Worm (Caenorhabditis elegans) whole organism, young adult: Measurements from ENCODE around the gene C55A6.6.
A peak's percentile ranks its signal among the peaks of the same experiment; 100 is the strongest.

Experiments used
- B0019.2 ChIP-seq: fragments of 200-800 bp; sonication (Bioruptor generic); conservative IDR thresholded peaks from 2 replicates; pipeline ENCODE4 v1.3.6; 2022; ENCODE audit warnings: missing genetic modification reagents, missing genetic modification characterization, missing compliant biosample characterization
- B0261.1 ChIP-seq: sonication (generic microtip); optimal IDR thresholded peaks from 2 replicates; lab custom pipeline; 2016; ENCODE audit warnings: mild to moderate bottlenecking, missing genetic modification characterization, moderate library complexity, missing compliant biosample characterization
- F10E7.11 ChIP-seq: sonication (generic microtip); optimal IDR thresholded peaks from 2 replicates; lab custom pipeline; 2017; ENCODE audit warnings: mild to moderate bottlenecking, missing genetic modification characterization, moderate library complexity, missing compliant biosample characterization
- F22D6.2 ChIP-seq: sonication (generic microtip); optimal IDR thresholded peaks from 2 replicates; lab custom pipeline; 2016; ENCODE audit warnings: mild to moderate bottlenecking, missing genetic modification characterization, missing compliant biosample characterization
- F33H1.4 ChIP-seq: fragments of 200-800 bp; sonication (Bioruptor generic); IDR thresholded peaks from 2 replicates; pipeline ENCODE4 v1.3.6; 2022; ENCODE audit warnings: missing genetic modification reagents, missing genetic modification characterization, missing compliant biosample characterization
- F55B11.4 ChIP-seq: sonication (generic microtip); optimal IDR thresholded peaks from 2 replicates; lab custom pipeline; 2016; ENCODE audit warnings: missing compliant biosample characterization, missing genetic modification characterization, borderline replicate concordance; ENCODE audit not compliant: insufficient read depth
- K12H6.12 ChIP-seq: fragments of 200-800 bp; sonication (Bioruptor generic); optimal IDR thresholded peaks from 2 replicates; lab custom pipeline; 2018; ENCODE audit warnings: mild to moderate bottlenecking, missing genetic modification characterization, missing compliant biosample characterization
- Y53F4B.3 ChIP-seq: fragments of 200-800 bp; sonication (Bioruptor generic); IDR thresholded peaks from 2 replicates; pipeline ENCODE4 v1.3.6; 2022; ENCODE audit warnings: missing genetic modification reagents, missing genetic modification characterization, missing compliant biosample characterization
- Y53G8AR.9 ChIP-seq: fragments of 200-800 bp; sonication (Bioruptor generic); conservative IDR thresholded peaks from 2 replicates; pipeline ENCODE4 v1.3.6; 2022; ENCODE audit warnings: missing genetic modification reagents, missing genetic modification characterization, missing compliant biosample characterization
- ZK185.1 ChIP-seq: sonication (generic microtip); optimal IDR thresholded peaks from 2 replicates; lab custom pipeline; 2016; ENCODE audit warnings: mild to moderate bottlenecking, missing genetic modification characterization, missing compliant biosample characterization; ENCODE audit not compliant: poor library complexity, severe bottlenecking
- akir-1 ChIP-seq: fragments of 200-800 bp; sonication (Bioruptor generic); optimal IDR thresholded peaks from 2 replicates; lab custom pipeline; 2018; ENCODE audit warnings: mild to moderate bottlenecking, missing genetic modification characterization, moderate library complexity, missing compliant biosample characterization
- ama-1 ChIP-seq, 3 experiments: fragments of 150-350 bp in 1 of 3; sonication (generic microtip) in 2 of 3; optimal IDR thresholded peaks; 2 replicates each; lab custom pipeline; 2014 to 2018; ENCODE audit warnings: missing biosample characterization in 2 of 3, missing genetic modification characterization in 2 of 3, missing genetic modification reagents in 2 of 3
- aptf-2 ChIP-seq: fragments of 200-800 bp; sonication (Bioruptor generic); conservative IDR thresholded peaks from 2 replicates; pipeline ENCODE4 v1.3.6; 2022; ENCODE audit warnings: missing genetic modification reagents, missing genetic modification characterization, missing compliant biosample characterization
- attf-3 ChIP-seq: fragments of 200-800 bp; sonication (Bioruptor generic); conservative IDR thresholded peaks from 2 replicates; pipeline ENCODE4 v1.3.6; 2022; ENCODE audit warnings: missing genetic modification reagents, missing genetic modification characterization, missing compliant biosample characterization
- bed-1 ChIP-seq: fragments of 200-800 bp; sonication (Bioruptor generic); IDR thresholded peaks from 2 replicates; pipeline ENCODE4 v1.3.6; 2022; ENCODE audit warnings: missing genetic modification reagents, missing genetic modification characterization, missing compliant biosample characterization
- cebp-1 ChIP-seq, 2 experiments: fragments of 200-800 bp in 1 of 2; sonication (Bioruptor generic) in 1 of 2; sonication (generic microtip) in 1 of 2; IDR thresholded peaks in 1 of 2; optimal IDR thresholded peaks in 1 of 2; 2 replicates each; pipeline versions ENCODE4 v1.3.6 to Lab custom; 2017 to 2022; ENCODE audit warnings: missing compliant biosample characterization in 2 of 2, missing genetic modification characterization in 2 of 2, mild to moderate bottlenecking in 1 of 2, missing genetic modification reagents in 1 of 2, moderate library complexity in 1 of 2
- cebp-2 ChIP-seq: fragments of 200-800 bp; sonication (Bioruptor generic); IDR thresholded peaks from 2 replicates; pipeline ENCODE4 v1.3.6; 2022; ENCODE audit warnings: missing genetic modification characterization, missing compliant biosample characterization
- ceh-27 ChIP-seq: fragments of 200-800 bp; sonication (Bioruptor generic); optimal IDR thresholded peaks from 2 replicates; lab custom pipeline; 2018; ENCODE audit warnings: mild to moderate bottlenecking, missing genetic modification characterization, moderate library complexity, missing compliant biosample characterization
- ceh-79 ChIP-seq: sonication (generic microtip); optimal IDR thresholded peaks from 2 replicates; lab custom pipeline; 2017; ENCODE audit warnings: mild to moderate bottlenecking, missing genetic modification characterization, missing compliant biosample characterization
- ceh-91 ChIP-seq: fragments of 200-800 bp; sonication (Bioruptor generic); IDR thresholded peaks from 2 replicates; pipeline ENCODE4 v1.3.6; 2022; ENCODE audit warnings: missing genetic modification reagents, missing genetic modification characterization, missing compliant biosample characterization
- chd-7 ChIP-seq: sonication (generic microtip); optimal IDR thresholded peaks from 2 replicates; lab custom pipeline; 2016; ENCODE audit warnings: mild to moderate bottlenecking, missing genetic modification characterization, moderate library complexity, missing compliant biosample characterization
- dpff-1 ChIP-seq: sonication (generic microtip); optimal IDR thresholded peaks from 2 replicates; lab custom pipeline; 2017; ENCODE audit warnings: mild to moderate bottlenecking, missing genetic modification characterization, missing compliant biosample characterization
- dpl-1 ChIP-seq: fragments of 150-350 bp; optimal IDR thresholded peaks from 2 replicates; lab custom pipeline; 2014; ENCODE audit warnings: missing biosample characterization, missing genetic modification reagents, missing genetic modification characterization
- ets-4 ChIP-seq: fragments of 200-800 bp; sonication (Bioruptor generic); optimal IDR thresholded peaks from 2 replicates; lab custom pipeline; 2018; ENCODE audit warnings: mild to moderate bottlenecking, missing genetic modification characterization, missing compliant biosample characterization
- gei-17 ChIP-seq: fragments of 200-800 bp; sonication (Bioruptor generic); optimal IDR thresholded peaks from 2 replicates; lab custom pipeline; 2018; ENCODE audit warnings: mild to moderate bottlenecking, missing genetic modification characterization, missing compliant biosample characterization
- let-526 ChIP-seq: fragments of 200-800 bp; sonication (Bioruptor generic); IDR thresholded peaks from 2 replicates; pipeline ENCODE4 v1.3.6; 2022; ENCODE audit warnings: missing genetic modification reagents, missing genetic modification characterization, missing compliant biosample characterization
- lin-26 ChIP-seq: fragments of 200-800 bp; sonication (Bioruptor generic); IDR thresholded peaks from 2 replicates; pipeline ENCODE4 v1.3.6; 2022; ENCODE audit warnings: missing genetic modification reagents, missing genetic modification characterization, missing compliant biosample characterization
- lsl-1 ChIP-seq: fragments of 200-800 bp; sonication (Bioruptor generic); optimal IDR thresholded peaks from 2 replicates; lab custom pipeline; 2018; ENCODE audit warnings: mild to moderate bottlenecking, missing genetic modification characterization, moderate library complexity, missing compliant biosample characterization
- madf-3 ChIP-seq: fragments of 200-800 bp; sonication (Bioruptor generic); IDR thresholded peaks from 2 replicates; pipeline ENCODE4 v1.3.6; 2022; ENCODE audit warnings: missing genetic modification reagents, missing genetic modification characterization, missing compliant biosample characterization
- mxl-1 ChIP-seq: sonication (generic microtip); optimal IDR thresholded peaks from 2 replicates; lab custom pipeline; 2016; ENCODE audit warnings: missing genetic modification characterization, missing compliant biosample characterization
- nfya-1 ChIP-seq: sonication (generic microtip); optimal IDR thresholded peaks from 2 replicates; lab custom pipeline; 2017; ENCODE audit warnings: antibody characterized with exemption, missing compliant biosample characterization, missing genetic modification characterization, borderline replicate concordance; ENCODE audit not compliant: insufficient read depth
- nfya-2 ChIP-seq: fragments of 200-800 bp; sonication (Bioruptor generic); IDR thresholded peaks from 2 replicates; pipeline ENCODE4 v1.3.6; 2022; ENCODE audit warnings: missing genetic modification reagents, missing genetic modification characterization, missing compliant biosample characterization
- nhr-179 ChIP-seq: sonication (generic microtip); optimal IDR thresholded peaks from 2 replicates; lab custom pipeline; 2016; ENCODE audit warnings: mild to moderate bottlenecking, missing genetic modification characterization, missing compliant biosample characterization
- nhr-27 ChIP-seq: fragments of 200-800 bp; sonication (Bioruptor generic); optimal IDR thresholded peaks from 2 replicates; lab custom pipeline; 2018; ENCODE audit warnings: mild to moderate bottlenecking, missing genetic modification characterization, moderate library complexity, missing compliant biosample characterization
- pbrm-1 ChIP-seq: fragments of 200-800 bp; sonication (Bioruptor generic); IDR thresholded peaks from 2 replicates; pipeline ENCODE4 v1.3.6; 2022; ENCODE audit warnings: missing genetic modification reagents, missing genetic modification characterization, missing compliant biosample characterization
- rec-8 ChIP-seq, 2 experiments: sonication (generic microtip); optimal IDR thresholded peaks; 2 replicates each; lab custom pipeline; 2016; ENCODE audit warnings: mild to moderate bottlenecking in 2 of 2, missing genetic modification characterization in 2 of 2, missing genetic modification reagents in 2 of 2, missing genotype in 2 of 2, missing biosample characterization in 1 of 2, missing compliant biosample characterization in 1 of 2, moderate library complexity in 1 of 2
- sea-2 ChIP-seq: fragments of 200-800 bp; sonication (Bioruptor generic); IDR thresholded peaks from 2 replicates; pipeline ENCODE4 v1.3.6; 2022; ENCODE audit warnings: missing genetic modification characterization, missing compliant biosample characterization
- somi-1 ChIP-seq: fragments of 200-800 bp; sonication (Bioruptor generic); optimal IDR thresholded peaks from 2 replicates; lab custom pipeline; 2018; ENCODE audit warnings: mild to moderate bottlenecking, missing genetic modification characterization, missing compliant biosample characterization
- sptf-2 ChIP-seq: fragments of 200-800 bp; sonication (Bioruptor generic); optimal IDR thresholded peaks from 2 replicates; lab custom pipeline; 2018; ENCODE audit warnings: mild to moderate bottlenecking, missing genetic modification characterization, missing compliant biosample characterization
- tbx-9 ChIP-seq: sonication (generic microtip); optimal IDR thresholded peaks from 2 replicates; lab custom pipeline; 2016; ENCODE audit warnings: borderline replicate concordance, missing genetic modification characterization, inconsistent platforms, missing compliant biosample characterization
- tlf-1 ChIP-seq: fragments of 200-800 bp; sonication (Bioruptor generic); optimal IDR thresholded peaks from 2 replicates; lab custom pipeline; 2018; ENCODE audit warnings: mild to moderate bottlenecking, missing genetic modification characterization, missing compliant biosample characterization
- xnd-1 ChIP-seq: sonication (generic microtip); optimal IDR thresholded peaks from 2 replicates; lab custom pipeline; 2016; ENCODE audit warnings: missing genotype, missing genetic modification reagents, missing genetic modification characterization, missing compliant biosample characterization
- zfh-2 ChIP-seq: fragments of 200-800 bp; sonication (Bioruptor generic); conservative IDR thresholded peaks from 2 replicates; pipeline ENCODE4 v1.3.6; 2022; ENCODE audit warnings: missing genetic modification reagents, missing genetic modification characterization, missing compliant biosample characterization
- ztf-25 ChIP-seq: fragments of 200-800 bp; sonication (Bioruptor generic); IDR thresholded peaks from 2 replicates; pipeline ENCODE4 v1.3.6; 2022; ENCODE audit warnings: missing genetic modification reagents, missing genetic modification characterization, missing compliant biosample characterization
- ztf-26 ChIP-seq: sonication (generic microtip); optimal IDR thresholded peaks from 2 replicates; lab custom pipeline; 2017; ENCODE audit warnings: missing genetic modification characterization, missing compliant biosample characterization
- ztf-28 ChIP-seq: fragments of 200-800 bp; sonication (Bioruptor generic); IDR thresholded peaks from 2 replicates; pipeline ENCODE4 v1.3.6; 2022; ENCODE audit warnings: missing genetic modification reagents, missing genetic modification characterization, missing compliant biosample characterization
- ztf-6 ChIP-seq: fragments of 200-800 bp; sonication (Bioruptor generic); IDR thresholded peaks from 2 replicates; pipeline ENCODE4 v1.3.6; 2022; ENCODE audit warnings: missing genetic modification reagents, missing genetic modification characterization, missing compliant biosample characterization

C55A6.6 gene

DNA sequence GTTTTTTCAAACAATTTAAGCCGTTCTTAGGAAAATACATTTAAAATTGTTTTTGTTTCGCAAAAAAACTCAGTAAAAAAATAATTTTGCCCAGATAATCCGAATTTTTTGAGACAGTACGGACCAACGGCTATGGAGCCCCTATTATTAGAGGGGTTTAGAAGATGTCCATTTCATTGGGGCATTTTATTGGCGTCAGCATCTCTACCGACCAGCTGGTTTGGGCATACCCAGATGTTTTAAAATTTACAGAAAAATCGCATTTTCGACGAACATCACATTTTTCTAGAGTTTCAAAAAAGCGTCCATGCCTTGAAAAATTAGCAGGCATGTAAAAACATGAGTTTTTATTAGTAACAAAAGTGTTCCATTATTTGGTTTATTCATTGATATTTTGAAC lies 26.7 kb upstream of the C55A6.6 start (continued):
- TF ChIP-seq sea-2 (GFP tag; lab: Robert Waterston, UW) (no peak), xnd-1 (tag; lab: Kevin White, UChicago) (no peak), F10E7.11 (tag; lab: Kevin White, UChicago) (no peak), zfh-2 (GFP tag; lab: Robert Waterston, UW) (no peak), sptf-2 (GFP tag; lab: Kevin White, UChicago) (no peak), ztf-6 (GFP tag; lab: Robert Waterston, UW) (no peak), nfya-2 (GFP tag; lab: Robert Waterston, UW) (no peak), nhr-179 (tag; lab: Kevin White, UChicago) (no peak), ama-1 (optimal IDR thresholded peaks at IDR 0.05; lab: Kevin White, UChicago) (no peak), ama-1 (GFP tag; optimal IDR thresholded peaks at IDR 0.05; lab: Kevin White, UChicago) (no peak), ets-4 (no peak), lin-26 (GFP tag; lab: Robert Waterston, UW) (no peak), pbrm-1 (no peak), nhr-27 (tag; lab: Kevin White, UChicago) (no peak), F55B11.4 (no peak), aptf-2 (0 out of 2 replicates have a peak, but pooled peaks have one; percentile 7), ZK185.1 (tag; lab: Kevin White, UChicago) (no peak), somi-1 (GFP tag; lab: Kevin White, UChicago) (peak; percentile 30), lsl-1 (GFP tag; lab: Kevin White, UChicago) (no peak), Y53G8AR.9 (GFP tag; lab: Robert Waterston, UW) (0 out of 2 replicates have a peak, but pooled peaks have one; percentile 21), rec-8 (tag; optimal IDR thresholded peaks at IDR 0.05; lab: Kevin White, UChicago) (no peak), let-526 (no peak), ceh-27 (no peak), gei-17 (GFP tag; lab: Kevin White, UChicago) (peak; percentile 3), bed-1 (0 out of 2 replicates have a peak, but pooled peaks have one; percentile 46), F22D6.2 (tag; lab: Kevin White, UChicago) (no peak), ceh-79 (tag; lab: Kevin White, UChicago) (peak; percentile 6), ztf-26 (tag; lab: Kevin White, UChicago) (no peak), cebp-1 (GFP tag; IDR thresholded peaks at IDR 0.05; lab: Robert Waterston, UW) (peak; percentile 37; the same call in 1 of the 2 replicates), cebp-1 (tag; optimal IDR thresholded peaks at IDR 0.05; lab: Kevin White, UChicago) (peak; percentile 68), ztf-25 (GFP tag; lab: Robert Waterston, UW) (peak; percentile 67; the same call in 1 of the 2 replicates), K12H6.12 (no peak), Y53F4B.3 (GFP tag; lab: Robert Waterston, UW) (0 out of 2 replicates have a peak, but pooled peaks have one; percentile 34), dpff-1 (tag; lab: Kevin White, UChicago) (no peak), dpl-1 (GFP tag; lab: Kevin White, UChicago) (no peak), B0261.1 (tag; lab: Kevin White, UChicago) (no peak), chd-7 (tag; lab: Kevin White, UChicago) (peak; percentile 44), F33H1.4 (no peak), tbx-9 (tag; lab: Kevin White, UChicago) (no peak), B0019.2 (GFP tag; lab: Robert Waterston, UW) (no peak), ztf-28 (GFP tag; lab: Robert Waterston, UW) (0 out of 2 replicates have a peak, but pooled peaks have one; percentile 54), akir-1 (no peak), madf-3 (GFP tag; lab: Robert Waterston, UW) (0 out of 2 replicates have a peak, but pooled peaks have one; percentile 38), attf-3 (GFP tag; lab: Robert Waterston, UW) (0 out of 2 replicates have a peak, but pooled peaks have one; percentile 32), ceh-91 (no peak), mxl-1 (tag; lab: Kevin White, UChicago) (no peak), cebp-2 (GFP tag; lab: Robert Waterston, UW) (no peak), nfya-1 (tag; lab: Kevin White, UChicago) (no peak), tlf-1 (GFP tag; lab: Kevin White, UChicago) (no peak)
